Worm (Caenorhabditis elegans): ENCODE results near the gene pax-2.
"Not testable (repeated sequence)": the region's sequence is repeated elsewhere in the genome, so short reads cannot be mapped to it uniquely, and the experiment has no call there.

pax-2 gene

ce11 chrIV:4216099-4216894, 12.1 kb upstream of the pax-2 start:
- TF ChIP-seq him-1 (tag; optimal IDR thresholded peaks at IDR 0.05) (no peak), dao-5 (tag; optimal IDR thresholded peaks at IDR 0.05) (no peak), W03F9.2 (tag; optimal IDR thresholded peaks at IDR 0.05) (no peak)

DNA sequence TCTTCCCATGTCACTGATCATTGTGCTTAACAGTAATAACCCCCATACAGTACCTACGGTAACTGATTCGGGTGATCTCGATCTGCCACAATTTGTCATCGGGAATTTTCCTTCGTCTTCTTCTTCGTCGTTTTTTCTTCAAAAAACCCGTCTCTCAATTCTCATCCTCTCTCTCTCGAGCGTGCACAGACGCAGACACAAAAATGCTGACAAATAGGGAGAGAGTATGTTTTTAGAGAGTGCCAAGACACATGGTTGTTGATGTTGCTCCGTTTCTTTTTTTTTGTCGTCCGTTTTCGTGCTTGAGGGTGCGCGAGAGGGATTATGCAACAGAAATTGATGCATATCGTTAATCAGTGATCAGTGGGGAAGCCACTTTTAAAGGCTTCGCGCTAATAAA, 11.2 kb upstream of the pax-2 start:
- TF ChIP-seq dao-5 (tag; optimal IDR thresholded peaks at IDR 0.05) (no peak), him-1 (tag; optimal IDR thresholded peaks at IDR 0.05) (peak; percentile 20), W03F9.2 (tag; optimal IDR thresholded peaks at IDR 0.05) (no peak)

ce11 chrIV:4212733-4213132, 8.6 kb upstream of the pax-2 start:
- TF ChIP-seq W03F9.2 (tag; optimal IDR thresholded peaks at IDR 0.05) (no peak), him-1 (tag; optimal IDR thresholded peaks at IDR 0.05) (no peak), dao-5 (tag; optimal IDR thresholded peaks at IDR 0.05) (no peak)

DNA sequence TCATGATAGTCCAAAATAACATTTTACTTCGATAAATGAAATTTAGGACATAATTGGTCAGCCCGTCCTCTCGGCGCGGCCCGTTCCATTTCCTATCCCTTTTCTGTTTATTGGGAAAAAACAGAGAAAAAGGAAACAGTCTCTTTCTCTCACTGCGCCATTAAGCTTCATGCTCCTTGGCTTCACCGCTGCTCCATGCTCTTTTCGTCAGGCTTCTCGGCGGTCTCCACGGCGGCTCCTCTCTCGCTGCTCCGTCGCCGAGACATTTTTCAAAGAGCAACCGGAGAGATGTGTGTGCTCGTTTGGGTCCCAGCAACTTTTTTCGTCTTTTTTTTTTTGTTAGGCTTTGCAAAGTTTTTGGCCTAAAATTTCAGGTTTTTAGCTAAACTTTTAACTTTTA, 6.7 kb upstream of the pax-2 start:
- no peak for TF ChIP-seq dao-5 (tag; optimal IDR thresholded peaks at IDR 0.05)
- peak; percentile 27 for TF ChIP-seq him-1 (tag; optimal IDR thresholded peaks at IDR 0.05)

DNA sequence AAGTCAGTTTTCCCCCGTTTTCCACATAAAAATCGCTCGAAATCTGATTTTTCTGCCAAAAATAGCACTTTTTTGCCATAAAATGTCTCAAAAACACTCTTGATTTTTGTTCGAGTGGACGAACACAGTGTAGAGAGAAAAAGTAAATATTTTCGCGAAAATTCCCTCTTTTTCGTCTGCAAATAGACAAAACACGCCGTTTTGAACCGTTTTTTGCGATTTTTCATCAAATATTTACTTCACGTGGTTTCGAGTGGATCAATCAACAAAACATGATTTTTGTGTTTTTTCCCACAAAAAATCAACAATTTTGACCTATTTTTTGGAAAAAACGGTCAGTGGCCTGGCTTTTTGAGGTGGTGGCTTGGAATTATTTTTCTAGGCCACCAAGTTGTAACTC, 4.9 kb upstream of the pax-2 start:
- TF ChIP-seq W03F9.2 (tag; optimal IDR thresholded peaks at IDR 0.05): no peak
- no peak for TF ChIP-seq dao-5 (tag; optimal IDR thresholded peaks at IDR 0.05)
- TF ChIP-seq him-1 (tag; optimal IDR thresholded peaks at IDR 0.05): no peak

- no peak for TF ChIP-seq him-1 (tag; optimal IDR thresholded peaks at IDR 0.05)
- TF ChIP-seq dao-5 (tag; optimal IDR thresholded peaks at IDR 0.05): no peak
- TF ChIP-seq W03F9.2 (tag; optimal IDR thresholded peaks at IDR 0.05): no peak
Measured at ce11 chrIV:4207088-4207487, 2.9 kb upstream of the pax-2 start, which contains the start of gene osgn-1. osgn-1 (plus strand) TSS chrIV:4207388.

ce11 chrIV:4197167-4197566, 7.0 kb downstream of the pax-2 start, which contains the start of gene cyp-25A6:
cyp-25A6 (plus strand) TSS chrIV:4197467.
- not testable (repeated sequence) for TF ChIP-seq him-1, dao-5, W03F9.2 (tag; optimal IDR thresholded peaks at IDR 0.05)

ce11 chrIV:4196729-4197128, 7.4 kb downstream of the pax-2 start, which contains the start of gene K06B9.6:
K06B9.6 (minus strand) TSS chrIV:4196829.
- not testable (repeated sequence) for TF ChIP-seq him-1, dao-5, W03F9.2 (tag; optimal IDR thresholded peaks at IDR 0.05)

ce11 chrIV:4186099-4186498, 18.1 kb downstream of the pax-2 start, which contains the start of gene K08D10.11:
K08D10.11 (minus strand) TSS chrIV:4186199.
- TF ChIP-seq W03F9.2, him-1, dao-5 (tag; optimal IDR thresholded peaks at IDR 0.05): not testable (repeated sequence)

- no peak for TF ChIP-seq dao-5 (tag; optimal IDR thresholded peaks at IDR 0.05)
- TF ChIP-seq W03F9.2 (tag; optimal IDR thresholded peaks at IDR 0.05): no peak
- no peak for TF ChIP-seq him-1 (tag; optimal IDR thresholded peaks at IDR 0.05)
Measured at ce11 chrIV:4178424-4178823, 25.8 kb downstream of the pax-2 start, which contains the start of gene tsen-34. tsen-34 (plus strand) TSS chrIV:4178457.

DNA sequence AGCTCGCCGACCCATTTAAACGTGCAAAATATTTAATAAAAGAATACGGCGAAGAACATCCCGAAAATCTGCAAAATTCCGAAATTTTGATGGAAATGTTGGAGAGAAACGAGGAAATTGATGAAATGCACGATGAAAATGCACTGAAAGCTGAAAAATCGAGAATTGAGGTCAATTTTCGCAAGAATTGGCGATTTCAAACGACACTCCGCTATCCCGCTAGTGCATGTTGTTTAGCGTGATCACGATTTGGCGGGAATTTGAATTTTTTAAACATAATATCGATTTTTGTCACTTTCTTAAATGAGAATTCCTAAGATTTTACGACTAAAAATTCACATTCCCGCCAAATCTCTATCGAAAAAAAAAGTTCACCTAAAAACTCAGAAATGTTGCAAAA, 26.6 kb downstream of the pax-2 start:
- TF ChIP-seq dao-5 (tag; optimal IDR thresholded peaks at IDR 0.05) (no peak), W03F9.2 (tag; optimal IDR thresholded peaks at IDR 0.05) (no peak), him-1 (tag; optimal IDR thresholded peaks at IDR 0.05) (no peak)

ce11 chrIV:4176659-4177058, 27.5 kb downstream of the pax-2 start:
- TF ChIP-seq dao-5 (tag; optimal IDR thresholded peaks at IDR 0.05) (no peak), him-1 (tag; optimal IDR thresholded peaks at IDR 0.05) (no peak), W03F9.2 (tag; optimal IDR thresholded peaks at IDR 0.05) (no peak)

ce11 chrIV:4176088-4176487, 28.1 kb downstream of the pax-2 start, which contains the start of gene dnj-15:
dnj-15 (plus strand) TSS chrIV:4176388.
- TF ChIP-seq dao-5 (tag; optimal IDR thresholded peaks at IDR 0.05) (no peak), him-1 (tag; optimal IDR thresholded peaks at IDR 0.05) (no peak), W03F9.2 (tag; optimal IDR thresholded peaks at IDR 0.05) (no peak)

DNA sequence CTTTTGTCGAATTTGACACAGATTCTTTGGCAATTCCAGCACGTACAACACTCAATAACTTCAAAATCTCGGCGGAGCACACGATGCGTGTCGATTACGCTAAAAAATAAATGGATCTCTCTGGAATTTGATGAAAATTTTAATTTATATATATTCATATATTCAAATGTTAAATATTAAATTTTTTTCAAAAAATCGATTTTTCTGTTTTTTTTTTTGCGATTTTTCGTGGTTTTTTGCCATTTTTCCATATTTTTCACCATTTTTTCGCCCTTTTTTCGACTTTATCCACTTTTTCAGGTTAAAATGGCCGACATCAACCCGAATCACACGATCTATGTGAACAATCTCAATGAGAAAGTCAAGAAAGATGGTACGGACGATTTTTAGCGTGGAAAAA, 30.4 kb downstream of the pax-2 start, which contains the start of gene rnp-3:
rnp-3 (plus strand) TSS at position 301 of the 400 bp plus-strand sequence.
- no peak for TF ChIP-seq him-1 (tag; optimal IDR thresholded peaks at IDR 0.05)
- no peak for TF ChIP-seq dao-5 (tag; optimal IDR thresholded peaks at IDR 0.05)
- TF ChIP-seq W03F9.2 (tag; optimal IDR thresholded peaks at IDR 0.05): no peak

Measured in whole organism, L4/young adult.